Worm (Caenorhabditis elegans): ENCODE measurements around the gene C34E10.9.

C34E10.9 gene

DNA sequence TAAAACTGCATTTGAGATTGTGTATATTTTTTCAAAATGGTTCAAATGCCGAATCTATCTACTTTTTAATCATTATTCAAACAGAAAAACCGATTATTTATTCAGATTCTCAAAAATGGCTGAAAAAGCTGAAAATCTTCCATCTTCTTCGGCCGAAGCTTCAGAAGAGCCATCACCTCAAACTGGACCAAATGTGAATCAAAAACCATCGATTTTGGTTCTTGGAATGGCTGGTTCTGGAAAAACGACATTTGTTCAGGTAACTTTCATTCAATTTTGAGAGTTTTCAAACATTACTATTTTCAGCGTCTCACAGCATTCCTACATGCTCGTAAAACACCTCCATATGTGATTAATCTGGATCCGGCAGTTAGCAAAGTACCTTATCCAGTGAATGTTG lies 4.3 kb downstream of the C34E10.9 start, which contains the start of gene gop-2:
Gene gop-2 (plus strand): TSS at position 106 of the 400 bp plus-strand sequence.
- TF ChIP-seq ceh-13 (GFP tag; optimal IDR thresholded peaks at IDR 0.05) (no peak), tbx-37 (GFP tag; conservative IDR thresholded peaks at IDR 0.05) (no peak), B0310.2 (tag; optimal IDR thresholded peaks at IDR 0.05) (no peak), hmg-4 (GFP tag; optimal IDR thresholded peaks at IDR 0.05) (no peak), aly-1 (tag; optimal IDR thresholded peaks at IDR 0.05) (no peak), scrt-1 (GFP tag; IDR thresholded peaks at IDR 0.05) (no peak)

DNA sequence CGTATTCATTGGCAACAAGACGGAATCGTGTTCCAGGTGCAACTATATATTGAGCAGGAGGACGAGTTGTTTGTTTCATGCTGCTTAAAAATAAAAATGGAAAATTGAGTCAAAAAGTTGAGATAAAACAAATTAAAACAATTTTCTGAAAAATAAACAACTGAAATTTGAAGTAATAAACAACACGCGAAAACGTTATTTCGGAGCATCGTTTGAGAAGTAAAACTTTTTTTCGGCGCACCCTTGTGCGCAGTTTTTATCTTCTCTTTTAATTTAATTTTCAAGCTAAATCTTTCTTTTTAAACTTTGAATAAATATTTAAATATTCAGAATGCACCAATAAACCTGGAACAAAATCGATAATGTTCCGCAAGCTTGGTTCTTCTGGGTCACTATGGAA lies 9.1 kb downstream of the C34E10.9 start, which contains the start of the genes sumv-1 and gop-1:
Gene sumv-1 (minus strand): TSS at position 80 of the 400 bp plus-strand sequence.
Gene gop-1 (plus strand): TSS at position 331 of the 400 bp plus-strand sequence.
- no peak for TF ChIP-seq tbx-11 (GFP tag; IDR thresholded peaks at IDR 0.05)
- TF ChIP-seq aly-1 (tag; optimal IDR thresholded peaks at IDR 0.05) = no peak
- TF ChIP-seq flt-1 (GFP tag; IDR thresholded peaks at IDR 0.05) = no peak
- TF ChIP-seq hmg-4 (GFP tag; optimal IDR thresholded peaks at IDR 0.05) = no peak
- TF ChIP-seq hmbx-1 (tag; optimal IDR thresholded peaks at IDR 0.05) = no peak

DNA sequence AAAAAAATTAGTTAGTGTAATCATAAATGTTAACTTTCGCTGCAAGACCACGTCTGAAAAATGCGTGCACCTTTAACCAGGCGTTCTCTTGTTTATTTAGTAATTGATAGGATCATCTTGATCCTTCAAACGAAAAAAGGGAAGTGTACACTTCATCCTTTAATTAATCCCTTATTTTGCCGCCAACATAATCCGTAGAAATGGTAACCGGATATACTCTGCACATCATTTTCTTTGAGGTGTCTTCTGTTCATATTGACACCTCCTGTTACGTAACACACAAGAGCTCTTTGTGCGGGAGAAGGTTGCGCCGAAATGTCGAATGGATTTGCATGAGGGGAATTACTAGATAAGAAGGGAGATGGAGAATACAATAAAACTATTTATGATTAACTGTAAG lies 14.5 kb downstream of the C34E10.9 start:
- TF ChIP-seq ceh-36 (tag; optimal IDR thresholded peaks at IDR 0.05) = peak; percentile 67
- no peak for TF ChIP-seq aly-1 (tag; optimal IDR thresholded peaks at IDR 0.05)
- no peak for TF ChIP-seq ceh-13 (GFP tag; optimal IDR thresholded peaks at IDR 0.05)
- TF ChIP-seq hmbx-1 (tag; optimal IDR thresholded peaks at IDR 0.05) = no peak

- TF ChIP-seq hmbx-1 (tag; optimal IDR thresholded peaks at IDR 0.05) = no peak
- TF ChIP-seq sea-1 (GFP tag; conservative IDR thresholded peaks at IDR 0.05) = no peak
- TF ChIP-seq scrt-1 (GFP tag; IDR thresholded peaks at IDR 0.05) = no peak
- no peak for TF ChIP-seq flt-1 (GFP tag; IDR thresholded peaks at IDR 0.05)
- no peak for TF ChIP-seq ceh-36 (tag; optimal IDR thresholded peaks at IDR 0.05)
- no peak for TF ChIP-seq aly-1 (tag; optimal IDR thresholded peaks at IDR 0.05)
- TF ChIP-seq hmg-4 (GFP tag; optimal IDR thresholded peaks at IDR 0.05) = no peak
These were observed 18.1 kb downstream of the C34E10.9 start for ce11 chrIII:5245067-5245466.

DNA sequence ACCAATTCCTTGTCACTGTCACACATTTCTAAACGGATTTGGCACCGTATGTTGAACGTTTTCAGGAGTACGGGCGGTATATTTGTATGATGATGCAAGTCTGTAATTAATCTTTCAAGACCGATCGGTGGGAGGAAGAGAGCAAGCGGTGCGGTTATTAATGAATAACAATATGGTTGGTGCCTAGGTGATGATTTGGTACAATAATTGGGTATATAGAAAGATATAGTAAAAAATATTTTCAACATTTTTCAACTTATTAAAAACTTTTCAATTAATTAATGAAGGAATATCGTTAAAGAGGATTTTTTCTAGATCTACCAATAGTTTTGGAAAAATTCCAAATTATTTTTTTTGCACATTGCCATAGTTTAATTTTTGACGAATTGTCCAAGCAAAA lies 18.7 kb downstream of the C34E10.9 start, which contains the start of gene cnd-1:
Gene cnd-1 (minus strand): TSS at position 101 of the 400 bp plus-strand sequence.
- TF ChIP-seq ceh-36 (tag; optimal IDR thresholded peaks at IDR 0.05) (no peak), ceh-13 (GFP tag; optimal IDR thresholded peaks at IDR 0.05) (no peak), scrt-1 (GFP tag; IDR thresholded peaks at IDR 0.05) (no peak)

- TF ChIP-seq hmbx-1 (tag; optimal IDR thresholded peaks at IDR 0.05) = no peak
- TF ChIP-seq aly-1 (tag; optimal IDR thresholded peaks at IDR 0.05) = no peak
- no peak for TF ChIP-seq flt-1 (GFP tag; IDR thresholded peaks at IDR 0.05)
- no peak for TF ChIP-seq scrt-1 (GFP tag; IDR thresholded peaks at IDR 0.05)
- TF ChIP-seq ama-1 (optimal IDR thresholded peaks at IDR 0.05) = no peak
- no peak for TF ChIP-seq tbx-11 (GFP tag; IDR thresholded peaks at IDR 0.05)
- no peak for TF ChIP-seq pes-1 (GFP tag; IDR thresholded peaks at IDR 0.05)
- no peak for TF ChIP-seq hmg-4 (GFP tag; optimal IDR thresholded peaks at IDR 0.05)
- TF ChIP-seq ceh-13 (GFP tag; optimal IDR thresholded peaks at IDR 0.05) = no peak
These were observed 21.3 kb downstream of the C34E10.9 start for ce11 chrIII:5241854-5242253.

- TF ChIP-seq tra-4 (tag; optimal IDR thresholded peaks at IDR 0.05) (no peak), pes-1 (GFP tag; IDR thresholded peaks at IDR 0.05) (no peak), hmbx-1 (tag; optimal IDR thresholded peaks at IDR 0.05) (no peak)
These were observed 27.1 kb downstream of the C34E10.9 start, which contains the start of gene prx-10 for ce11 chrIII:5236104-5236503. TSS of gene prx-10 (plus strand) at chrIII:5236404.

DNA sequence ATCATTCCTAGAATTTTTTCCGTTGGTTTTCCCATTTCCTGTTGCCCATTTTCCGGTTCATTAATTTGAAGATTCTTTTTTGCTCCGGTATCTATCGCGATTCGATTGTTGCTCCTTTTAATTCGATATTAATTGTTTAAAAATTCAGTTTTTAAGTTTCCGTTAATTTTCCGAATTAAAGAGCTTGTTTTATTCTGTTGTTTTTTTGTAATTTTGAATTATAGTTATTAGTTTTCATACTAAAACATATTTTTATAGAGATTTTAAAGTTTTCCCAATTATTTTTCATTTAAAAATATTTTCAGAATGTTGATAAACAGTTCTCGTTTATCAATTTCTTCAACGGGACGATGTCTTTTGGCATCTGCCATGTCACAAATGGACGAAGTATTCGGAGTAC lies 28.9 kb downstream of the C34E10.9 start, which contains the start of gene mrps-26:
Gene mrps-26 (plus strand): TSS at position 301 of the 400 bp plus-strand sequence.
- TF ChIP-seq tra-4 (tag; optimal IDR thresholded peaks at IDR 0.05) (no peak), hnd-1 (tag; optimal IDR thresholded peaks at IDR 0.05) (no peak), hmbx-1 (tag; optimal IDR thresholded peaks at IDR 0.05) (no peak), ceh-13 (GFP tag; optimal IDR thresholded peaks at IDR 0.05) (no peak), hmg-4 (GFP tag; optimal IDR thresholded peaks at IDR 0.05) (no peak), ceh-36 (tag; optimal IDR thresholded peaks at IDR 0.05) (no peak), ets-7 (tag; optimal IDR thresholded peaks at IDR 0.05) (no peak), F13C5.2 (tag; optimal IDR thresholded peaks at IDR 0.05) (no peak), flt-1 (GFP tag; IDR thresholded peaks at IDR 0.05) (no peak), B0310.2 (tag; optimal IDR thresholded peaks at IDR 0.05) (no peak), scrt-1 (GFP tag; IDR thresholded peaks at IDR 0.05) (no peak), tbx-37 (GFP tag; conservative IDR thresholded peaks at IDR 0.05) (no peak), sea-1 (GFP tag; conservative IDR thresholded peaks at IDR 0.05) (no peak), aly-1 (tag; optimal IDR thresholded peaks at IDR 0.05) (no peak), ama-1 (optimal IDR thresholded peaks at IDR 0.05) (no peak), pes-1 (GFP tag; IDR thresholded peaks at IDR 0.05) (no peak), tbx-11 (GFP tag; IDR thresholded peaks at IDR 0.05) (no peak)

DNA sequence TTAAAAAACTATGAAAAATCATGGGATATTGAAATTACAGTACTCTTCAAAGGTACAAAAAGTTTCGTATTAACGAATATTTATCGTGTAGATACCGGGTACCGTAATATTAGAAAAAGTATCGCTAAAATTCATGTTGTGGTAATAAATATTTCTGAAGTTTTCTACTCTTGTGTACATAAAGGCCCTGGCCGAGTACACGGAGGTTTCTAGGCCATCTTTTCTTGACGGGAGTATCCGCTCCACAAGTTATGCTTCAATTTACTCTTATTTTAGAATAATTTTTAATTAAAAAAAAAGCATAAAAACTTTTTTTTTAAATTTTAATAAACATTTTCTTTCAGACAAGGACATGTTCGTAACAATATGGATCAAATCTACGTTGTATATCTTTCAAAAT lies 30.1 kb downstream of the C34E10.9 start:
- TF ChIP-seq pes-1 (GFP tag; IDR thresholded peaks at IDR 0.05) (no peak), ets-7 (tag; optimal IDR thresholded peaks at IDR 0.05) (no peak), B0310.2 (tag; optimal IDR thresholded peaks at IDR 0.05) (no peak), aly-1 (tag; optimal IDR thresholded peaks at IDR 0.05) (no peak), sea-1 (GFP tag; conservative IDR thresholded peaks at IDR 0.05) (no peak), tbx-11 (GFP tag; IDR thresholded peaks at IDR 0.05) (no peak), ama-1 (optimal IDR thresholded peaks at IDR 0.05) (no peak), scrt-1 (GFP tag; IDR thresholded peaks at IDR 0.05) (no peak), F13C5.2 (tag; optimal IDR thresholded peaks at IDR 0.05) (no peak), hnd-1 (tag; optimal IDR thresholded peaks at IDR 0.05) (no peak)
